Fruit fly (Drosophila melanogaster) S2 (cell line): ENCODE results near the gene CG7341.

Experiments
- CG8478 ChIP-seq: fragments of >200 bp; optimal IDR thresholded peaks from 2 replicates; lab custom pipeline; 2018
- CTCF ChIP-seq, 2 experiments: fragments of >200 bp; optimal IDR thresholded peaks; 2 replicates each; lab custom pipeline; 2018

CG7341 gene

DNA sequence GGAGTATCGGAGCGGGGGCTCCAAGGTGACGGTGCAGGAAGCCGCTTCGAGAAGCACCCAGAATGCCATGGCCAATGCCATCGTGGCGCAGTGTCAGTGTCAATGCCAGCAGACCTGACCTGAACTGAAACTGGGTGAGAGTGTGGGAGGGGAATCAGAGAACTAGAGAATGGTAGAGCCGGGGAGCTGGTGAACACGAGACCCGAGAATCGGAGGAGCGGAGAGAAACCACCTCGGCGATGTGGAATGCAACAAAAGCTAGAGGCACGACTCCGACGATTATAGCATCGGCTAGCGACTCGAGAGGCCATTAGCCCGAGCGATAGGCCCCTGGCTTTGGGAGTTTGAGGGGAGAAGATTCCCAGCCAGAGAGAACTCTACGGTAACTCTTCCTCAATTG is 30.8 kb upstream of the CG7341 start:
- no peak for TF ChIP-seq CG8478 (lab: Kevin White, UChicago)
- no peak for TF ChIP-seq CTCF (optimal IDR thresholded peaks at IDR 0.05; lab: Kevin White, UChicago)

- TF ChIP-seq CG8478 (lab: Kevin White, UChicago): no peak
- peak; percentile 69 to 86 for TF ChIP-seq CTCF (optimal IDR thresholded peaks at IDR 0.05; lab: Kevin White, UChicago)
Observed at dm6 chr3L:18083402-18083801, 29.4 kb upstream of the CG7341 start.

- no peak for TF ChIP-seq CG8478 (lab: Kevin White, UChicago)
- no peak for TF ChIP-seq CTCF (optimal IDR thresholded peaks at IDR 0.05; lab: Kevin White, UChicago)
Observed at dm6 chr3L:18083994-18084393, 28.8 kb upstream of the CG7341 start.

- TF ChIP-seq CTCF (optimal IDR thresholded peaks at IDR 0.05; lab: Kevin White, UChicago): no peak
- TF ChIP-seq CG8478 (lab: Kevin White, UChicago): no peak
Observed at dm6 chr3L:18086754-18087685, 25.7 kb upstream of the CG7341 start, which contains the start of gene CG34253. CG34253 (minus strand) TSS chr3L:18087320.

dm6 chr3L:18088027-18088426 is 24.7 kb upstream of the CG7341 start:
- TF ChIP-seq CTCF (optimal IDR thresholded peaks at IDR 0.05; lab: Kevin White, UChicago) (peak; percentile 35 to 65), CG8478 (lab: Kevin White, UChicago) (no peak)

- no peak for TF ChIP-seq CG8478 (lab: Kevin White, UChicago)
- no peak for TF ChIP-seq CTCF (optimal IDR thresholded peaks at IDR 0.05; lab: Kevin White, UChicago)
Observed at dm6 chr3L:18093875-18094274, 18.9 kb upstream of the CG7341 start.

- TF ChIP-seq CTCF (optimal IDR thresholded peaks at IDR 0.05; lab: Kevin White, UChicago) (no peak), CG8478 (lab: Kevin White, UChicago) (no peak)
Observed at dm6 chr3L:18096726-18097125, 16.0 kb upstream of the CG7341 start.

DNA sequence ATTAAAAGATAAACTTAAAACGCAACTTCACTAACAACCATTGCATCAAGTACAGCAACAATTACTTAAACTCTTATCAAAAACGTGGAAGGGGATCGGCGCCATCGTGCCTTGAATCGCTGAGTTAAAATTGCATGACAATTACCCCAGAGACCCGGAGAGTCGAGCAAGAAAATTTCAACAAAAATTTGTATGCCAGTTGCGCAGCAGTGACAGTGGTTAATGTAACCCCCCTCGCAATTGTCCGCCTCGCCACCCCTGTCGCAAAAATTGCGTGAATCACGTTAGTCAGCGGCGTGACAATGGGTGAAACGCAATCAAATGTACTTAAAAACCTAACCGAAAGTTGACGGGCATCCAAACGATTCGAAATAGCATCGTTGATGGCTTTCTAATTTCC is 13.0 kb upstream of the CG7341 start:
- TF ChIP-seq CG8478 (lab: Kevin White, UChicago) (no peak), CTCF (optimal IDR thresholded peaks at IDR 0.05; lab: Kevin White, UChicago) (no peak)

DNA sequence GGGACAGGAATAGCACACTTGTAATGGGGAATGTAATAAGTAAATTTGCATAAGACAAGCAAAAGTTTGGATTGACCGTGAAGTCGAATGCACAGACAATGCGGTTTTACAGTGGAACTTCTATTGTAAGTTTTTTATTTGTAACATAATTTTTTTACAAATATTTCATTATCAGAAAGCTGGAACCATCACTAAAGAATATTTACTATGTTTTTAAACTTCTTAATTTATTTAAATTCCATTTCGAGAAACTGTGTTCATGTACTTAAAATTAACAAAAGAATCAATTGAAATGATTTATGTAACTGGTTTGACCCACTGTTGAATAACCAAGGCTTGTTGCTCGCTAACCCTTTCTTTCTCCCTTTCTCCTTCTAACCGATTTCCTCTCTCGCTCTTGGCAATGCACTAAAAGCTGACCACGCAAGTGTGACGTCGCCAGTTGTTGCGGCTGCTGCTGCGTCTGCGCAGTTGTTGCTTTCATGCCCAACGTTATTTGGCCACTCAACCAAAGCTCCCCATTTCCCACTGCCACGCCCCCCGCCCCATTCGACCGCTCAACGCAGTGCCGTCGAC is 11.2 kb upstream of the CG7341 start:
- TF ChIP-seq CTCF (optimal IDR thresholded peaks at IDR 0.05; lab: Kevin White, UChicago) (no peak), CG8478 (lab: Kevin White, UChicago) (no peak)

DNA sequence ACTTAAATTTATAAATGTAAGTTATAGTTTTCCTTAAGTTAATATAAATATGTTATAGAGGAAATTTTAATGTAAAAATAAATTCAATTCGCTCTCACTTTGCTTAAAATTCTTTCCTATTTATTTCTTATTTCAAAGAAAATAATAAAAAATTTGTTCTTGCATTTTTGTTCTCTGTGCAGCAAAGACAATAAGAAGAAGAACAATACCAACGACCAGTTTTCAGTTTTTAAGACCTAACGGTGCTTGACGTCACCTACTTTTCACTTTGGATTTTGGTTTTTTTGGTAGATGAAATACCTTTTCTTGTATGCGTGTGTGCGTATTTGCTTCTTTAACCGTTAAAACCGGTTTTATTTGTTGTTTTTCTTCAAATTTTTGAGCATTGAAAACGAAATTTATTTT is 10.6 kb upstream of the CG7341 start:
- TF ChIP-seq CG8478 (lab: Kevin White, UChicago): no peak

- TF ChIP-seq CTCF (optimal IDR thresholded peaks at IDR 0.05; lab: Kevin White, UChicago): no peak
- no peak for TF ChIP-seq CG8478 (lab: Kevin White, UChicago)
Observed at dm6 chr3L:18105343-18106020, 7.3 kb upstream of the CG7341 start.

- TF ChIP-seq CTCF (optimal IDR thresholded peaks at IDR 0.05; lab: Kevin White, UChicago): no peak
Observed at dm6 chr3L:18106021-18106944, 6.5 kb upstream of the CG7341 start, which contains the start of the genes CG13698 and mRpS26. CG13698 (minus strand) TSS chr3L:18106149. mRpS26 (plus strand) TSS chr3L:18106579.

dm6 chr3L:18109459-18109863 is 3.3 kb upstream of the CG7341 start, which contains the start of the genes Polr3D and mus304:
Polr3D (minus strand) TSS chr3L:18109574.
mus304 (plus strand) TSS chr3L:18109814.
- TF ChIP-seq CG8478 (lab: Kevin White, UChicago): no peak
- peak in 1 of 2 experiments; percentile 9 for TF ChIP-seq CTCF (optimal IDR thresholded peaks at IDR 0.05; lab: Kevin White, UChicago)
